Worm (Caenorhabditis elegans) whole organism, early embryonic: ENCODE results near the gene K08D12.4.

Experiments used
- B0310.2 ChIP-seq: sonication (generic microtip); optimal IDR thresholded peaks from 2 replicates; lab custom pipeline; 2016; ENCODE audit warnings: mild to moderate bottlenecking, missing genetic modification characterization, missing compliant biosample characterization
- ama-1 ChIP-seq: fragments of 150-350 bp; optimal IDR thresholded peaks from 2 replicates; lab custom pipeline; 2014
- ceh-36 ChIP-seq: sonication (generic microtip); optimal IDR thresholded peaks from 2 replicates; lab custom pipeline; 2016; ENCODE audit warnings: missing genetic modification characterization, inconsistent platforms, missing compliant biosample characterization
- flt-1 ChIP-seq: fragments of 200-800 bp; sonication (Bioruptor generic); IDR thresholded peaks from 2 replicates; pipeline ENCODE4 v1.3.6; 2022; ENCODE audit warnings: missing genetic modification characterization, missing compliant biosample characterization
- pes-1 ChIP-seq: fragments of 200-800 bp; sonication (Bioruptor generic); IDR thresholded peaks from 2 replicates; pipeline ENCODE4 v1.3.6; 2022; ENCODE audit warnings: missing genetic modification reagents, missing genetic modification characterization, missing compliant biosample characterization
- tbx-11 ChIP-seq: fragments of 200-800 bp; sonication (Bioruptor generic); IDR thresholded peaks from 2 replicates; pipeline ENCODE4 v1.3.6; 2022; ENCODE audit warnings: missing genetic modification characterization, missing compliant biosample characterization
- tra-4 ChIP-seq: sonication (generic microtip); optimal IDR thresholded peaks from 2 replicates; lab custom pipeline; 2017; ENCODE audit warnings: missing genetic modification characterization, missing compliant biosample characterization

DNA sequence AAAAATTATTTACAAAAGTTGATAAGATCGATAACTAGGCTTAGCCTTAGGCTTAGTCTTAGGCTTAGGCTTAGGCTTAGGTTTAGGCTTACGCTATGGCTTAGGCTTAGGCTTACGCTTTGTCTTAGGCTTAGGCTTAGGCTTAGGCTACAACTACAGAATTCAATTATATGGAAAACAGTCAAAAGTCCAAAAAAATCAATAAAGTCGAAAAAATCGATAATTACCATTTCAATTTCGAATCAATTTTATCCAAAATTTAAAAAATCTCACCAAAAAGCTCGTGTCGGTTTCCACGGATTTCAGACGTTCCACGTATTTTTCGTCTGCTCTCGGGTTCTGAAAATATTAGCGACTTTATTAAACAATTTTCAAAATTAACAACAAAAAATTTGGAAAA lies 30.2 kb upstream of the K08D12.4 start:
- TF ChIP-seq flt-1 = no peak
- no peak for TF ChIP-seq ama-1 (lab: Kevin White, UChicago)
- no peak for TF ChIP-seq B0310.2 (tag; lab: Kevin White, UChicago)
- TF ChIP-seq tra-4 (tag; lab: Kevin White, UChicago) = no peak
- no peak for TF ChIP-seq pes-1
- TF ChIP-seq tbx-11 = no peak
- peak; percentile 7 for TF ChIP-seq ceh-36 (tag; lab: Kevin White, UChicago)
